Comparison of ENCODE assay signal across 3 worm cellular contexts in the genomic region with DNA sequence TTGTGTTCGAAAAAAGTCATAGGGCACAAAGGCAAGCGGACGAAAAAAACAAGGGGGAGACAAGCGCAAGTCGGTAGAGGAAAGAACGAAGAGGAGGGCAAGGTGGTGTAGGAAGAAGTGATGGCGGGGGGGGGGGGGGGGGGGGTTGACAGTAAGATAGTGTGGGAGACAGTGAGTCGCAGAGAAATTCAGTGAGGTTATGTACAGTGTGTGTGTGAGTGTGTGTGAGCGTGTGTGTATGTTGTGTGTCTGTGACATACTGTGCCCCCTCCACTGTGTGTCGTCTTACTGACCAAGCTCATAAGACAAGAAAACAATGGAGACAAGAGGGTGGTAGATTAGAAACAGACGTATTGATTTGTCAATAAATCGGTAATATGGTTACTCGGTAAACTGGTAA.
TF ChIP-seq lines count a peak whose summit lies in the region.

No protein-coding gene starts in this region.

TF ChIP-seq in whole organism, L1 larva, 84 proteins besides CTCF, POLR2A, EP300 and RAD21 (continued from another document):
- TF ChIP-seq egl-27 (tag; optimal IDR thresholded peaks at IDR 0.05; lab: Kevin White, UChicago) (peak in 1 of 2 experiments; percentile 29), nhr-11 (tag; optimal IDR thresholded peaks at IDR 0.05; lab: Kevin White, UChicago) (no peak)

TF ChIP-seq in whole organism, L3 larva, 47 proteins besides CTCF, POLR2A, EP300 and RAD21 (continued from another document):
- no peak for TF ChIP-seq sea-2 (GFP tag; optimal IDR thresholded peaks at IDR 0.05; lab: Kevin White, UChicago)
- TF ChIP-seq ZK546.5 (tag; optimal IDR thresholded peaks at IDR 0.05; lab: Kevin White, UChicago) = no peak
- TF ChIP-seq unc-62 (GFP tag; optimal IDR thresholded peaks at IDR 0.05; lab: Kevin White, UChicago) = no peak
- peak; percentile 36 for TF ChIP-seq nhr-25 (tag; optimal IDR thresholded peaks at IDR 0.05; lab: Kevin White, UChicago)
- peak; percentile 39 for TF ChIP-seq hmg-11 (tag; optimal IDR thresholded peaks at IDR 0.05; lab: Kevin White, UChicago)
- no peak for TF ChIP-seq nhr-77 (tag; optimal IDR thresholded peaks at IDR 0.05; lab: Kevin White, UChicago)
- TF ChIP-seq elt-3 (tag; optimal IDR thresholded peaks at IDR 0.05; lab: Kevin White, UChicago) = no peak
- peak; percentile 66 for TF ChIP-seq elt-2 (tag; optimal IDR thresholded peaks at IDR 0.05; lab: Kevin White, UChicago)
- no peak for TF ChIP-seq nhr-43 (tag; optimal IDR thresholded peaks at IDR 0.05; lab: Kevin White, UChicago; ENCODE audit: poor library complexity, severe bottlenecking)
- TF ChIP-seq ceh-16 (tag; optimal IDR thresholded peaks at IDR 0.05; lab: Kevin White, UChicago) = no peak
- TF ChIP-seq mml-1 (tag; optimal IDR thresholded peaks at IDR 0.05; lab: Kevin White, UChicago) = no peak
- TF ChIP-seq jun-1 (tag; optimal IDR thresholded peaks at IDR 0.05; lab: Kevin White, UChicago) = no peak
- no peak for TF ChIP-seq aly-2 (tag; optimal IDR thresholded peaks at IDR 0.05; lab: Kevin White, UChicago)
- TF ChIP-seq nfya-1 (tag; optimal IDR thresholded peaks at IDR 0.05; lab: Kevin White, UChicago; ENCODE audit: insufficient read depth) = no peak
- TF ChIP-seq skn-1 (tag; optimal IDR thresholded peaks at IDR 0.05; lab: Kevin White, UChicago) = no peak
- no peak for TF ChIP-seq egl-27 (tag; optimal IDR thresholded peaks at IDR 0.05; lab: Kevin White, UChicago)
- no peak for TF ChIP-seq lin-15B (tag; optimal IDR thresholded peaks at IDR 0.05; lab: Kevin White, UChicago)
- no peak for TF ChIP-seq ceh-9 (tag; optimal IDR thresholded peaks at IDR 0.05; lab: Kevin White, UChicago)
- TF ChIP-seq pqm-1 (tag; optimal IDR thresholded peaks at IDR 0.05; lab: Kevin White, UChicago) = peak; percentile 51
- peak; percentile 53 for TF ChIP-seq lsy-12 (tag; optimal IDR thresholded peaks at IDR 0.05; lab: Kevin White, UChicago)

TF ChIP-seq in whole organism, young adult, 124 proteins besides CTCF, POLR2A, EP300 and RAD21 (continued from another document):
- TF ChIP-seq hmg-1.2 (GFP tag; IDR thresholded peaks at IDR 0.05; lab: Robert Waterston, UW) (peak; percentile 83), akir-1 (GFP tag; optimal IDR thresholded peaks at IDR 0.05; lab: Kevin White, UChicago) (no peak), madf-6 (GFP tag; IDR thresholded peaks at IDR 0.05; lab: Robert Waterston, UW) (no peak), rpc-1 (optimal IDR thresholded peaks at IDR 0.05; lab: Kevin White, UChicago) (no peak), rpc-1 (tag; optimal IDR thresholded peaks at IDR 0.05; lab: Kevin White, UChicago) (no peak), ZK185.1 (tag; optimal IDR thresholded peaks at IDR 0.05; lab: Kevin White, UChicago; ENCODE audit: poor library complexity, severe bottlenecking) (no peak), xnd-1 (tag; optimal IDR thresholded peaks at IDR 0.05; lab: Kevin White, UChicago) (no peak), T26A5.8 (tag; optimal IDR thresholded peaks at IDR 0.05; lab: Kevin White, UChicago) (no peak), mcd-1 (GFP tag; IDR thresholded peaks at IDR 0.05; lab: Robert Waterston, UW) (peak; percentile 34; the same call in 1 of the 2 replicates), lsl-1 (GFP tag; optimal IDR thresholded peaks at IDR 0.05; lab: Kevin White, UChicago) (no peak), let-526 (GFP tag; IDR thresholded peaks at IDR 0.05; lab: Robert Waterston, UW) (no peak), hmg-20 (GFP tag; IDR thresholded peaks at IDR 0.05; lab: Robert Waterston, UW) (no peak), ceh-100 (GFP tag; IDR thresholded peaks at IDR 0.05; lab: Robert Waterston, UW) (no peak)
